Fruit fly (Drosophila melanogaster) whole organism, embryonic: ENCODE data around the gene CG42449.
A peak's percentile ranks its signal among the peaks of the same experiment; 100 is the strongest.

Experiments used
- CG10565 ChIP-seq: fragments of 200-800 bp; sonication (Bioruptor generic); optimal IDR thresholded peaks from 3 replicates; lab custom pipeline; 2016; ENCODE audit warnings: missing biosample characterization, mild to moderate bottlenecking, missing genetic modification characterization
- CG10654 ChIP-seq: fragments of 200-800 bp; sonication (Bioruptor generic); optimal IDR thresholded peaks from 2 replicates; lab custom pipeline; 2016; ENCODE audit warnings: missing biosample characterization, missing genetic modification characterization
- CG12744 ChIP-seq: fragments of 200-800 bp; sonication (Bioruptor generic); optimal IDR thresholded peaks from 2 replicates; lab custom pipeline; 2016; ENCODE audit warnings: missing biosample characterization, missing genetic modification characterization
- CG13287 ChIP-seq: fragments of 200-800 bp; sonication (Bioruptor generic); IDR thresholded peaks from 2 replicates; pipeline ENCODE4 v1.3.6; 2022; ENCODE audit warnings: missing biosample characterization, missing genetic modification characterization; ENCODE audit not compliant: partially characterized antibody
- CG14860 ChIP-seq: fragments of 200-800 bp; sonication (Bioruptor generic); IDR thresholded peaks from 3 replicates; pipeline ENCODE4 v1.3.6; 2022; ENCODE audit warnings: missing biosample characterization, missing genetic modification characterization; ENCODE audit not compliant: partially characterized antibody
- CG16815 ChIP-seq: fragments of 200-800 bp; sonication (Bioruptor generic); optimal IDR thresholded peaks from 3 replicates; lab custom pipeline; 2017; ENCODE audit warnings: missing biosample characterization, mild to moderate bottlenecking, missing genetic modification characterization
- CG17829 ChIP-seq: fragments of 200-800 bp; optimal IDR thresholded peaks from 2 replicates; lab custom pipeline; 2019; ENCODE audit warnings: missing biosample characterization, mild to moderate bottlenecking, missing genetic modification characterization, moderate library complexity
- CG2202 ChIP-seq: fragments of 200-800 bp; sonication (Bioruptor generic); optimal IDR thresholded peaks from 2 replicates; lab custom pipeline; 2018; ENCODE audit warnings: missing biosample characterization, mild to moderate bottlenecking, missing genetic modification characterization
- CG30431 ChIP-seq: fragments of 200-800 bp; sonication (Bioruptor generic); optimal IDR thresholded peaks from 2 replicates; lab custom pipeline; 2017; ENCODE audit warnings: missing biosample characterization, missing genetic modification characterization
- CG31388 ChIP-seq: fragments of 200-800 bp; sonication (Bioruptor generic); optimal IDR thresholded peaks from 2 replicates; lab custom pipeline; 2016; ENCODE audit warnings: missing biosample characterization, missing genetic modification characterization
- CG42726 ChIP-seq: fragments of 200-800 bp; sonication (Bioruptor generic); IDR thresholded peaks from 2 replicates; pipeline ENCODE4 v1.3.6; 2022; ENCODE audit warnings: missing biosample characterization, missing genetic modification characterization; ENCODE audit not compliant: partially characterized antibody
- CG4730 ChIP-seq: fragments of 200-800 bp; sonication (Bioruptor generic); IDR thresholded peaks from 2 replicates; pipeline ENCODE4 v1.3.6; 2022; ENCODE audit warnings: missing biosample characterization, missing genetic modification characterization
- CG6272 ChIP-seq: fragments of 200-800 bp; sonication (Bioruptor generic); IDR thresholded peaks from 2 replicates; pipeline ENCODE4 v1.3.6; 2022; ENCODE audit warnings: missing biosample characterization, missing genetic modification characterization
- CG6654 ChIP-seq: fragments of 200-800 bp; sonication (Bioruptor generic); optimal IDR thresholded peaks from 2 replicates; lab custom pipeline; 2017; ENCODE audit warnings: missing biosample characterization, mild to moderate bottlenecking, missing genetic modification characterization
- CG8359 ChIP-seq: fragments of 200-800 bp; sonication (Bioruptor generic); optimal IDR thresholded peaks from 2 replicates; lab custom pipeline; 2017; ENCODE audit warnings: missing biosample characterization, mild to moderate bottlenecking, missing genetic modification characterization, borderline replicate concordance
- CG8924 ChIP-seq: fragments of 200-800 bp; optimal IDR thresholded peaks from 3 replicates; lab custom pipeline; 2019; ENCODE audit warnings: missing biosample characterization, mild to moderate bottlenecking, missing genetic modification characterization, moderate library complexity
- CHES-1-like ChIP-seq: fragments of 200-800 bp; sonication (Bioruptor generic); optimal IDR thresholded peaks from 2 replicates; lab custom pipeline; 2016; ENCODE audit warnings: missing biosample characterization, missing genetic modification characterization
- Dad ChIP-seq: fragments of 200-800 bp; sonication (Bioruptor generic); optimal IDR thresholded peaks from 3 replicates; lab custom pipeline; 2016; ENCODE audit warnings: missing biosample characterization, missing genetic modification characterization
- Dref ChIP-seq: fragments of 200-800 bp; sonication (Bioruptor generic); IDR thresholded peaks from 2 replicates; pipeline ENCODE4 v1.3.6; 2022; ENCODE audit warnings: missing biosample characterization, missing genetic modification characterization
- Elba2 ChIP-seq: fragments of 200-800 bp; sonication (Bioruptor generic); optimal IDR thresholded peaks from 3 replicates; lab custom pipeline; 2016; ENCODE audit warnings: missing biosample characterization, missing genetic modification characterization
- Meics ChIP-seq: fragments of 200-800 bp; sonication (Bioruptor generic); optimal IDR thresholded peaks from 2 replicates; lab custom pipeline; 2017; ENCODE audit warnings: missing biosample characterization, mild to moderate bottlenecking, missing genetic modification characterization
- Mrtf ChIP-seq: fragments of 200-800 bp; sonication (Bioruptor generic); IDR thresholded peaks from 3 replicates; pipeline ENCODE4 v1.3.6; 2022; ENCODE audit warnings: missing biosample characterization, missing genetic modification characterization
- Myb ChIP-seq: fragments of 200-800 bp; sonication (Bioruptor generic); optimal IDR thresholded peaks from 2 replicates; lab custom pipeline; 2016; ENCODE audit warnings: missing biosample characterization, missing genetic modification characterization
- Oaz ChIP-seq: fragments of 200-800 bp; sonication (Bioruptor generic); IDR thresholded peaks from 2 replicates; pipeline ENCODE4 v1.3.6; 2022; ENCODE audit warnings: missing biosample characterization, missing genetic modification characterization
- Opbp ChIP-seq: fragments of 200-800 bp; sonication (Bioruptor generic); IDR thresholded peaks from 3 replicates; pipeline ENCODE4 v1.3.6; 2022; ENCODE audit warnings: missing biosample characterization, missing genetic modification characterization; ENCODE audit not compliant: partially characterized antibody
- Ptx1 ChIP-seq: fragments of 200-800 bp; sonication (Bioruptor generic); IDR thresholded peaks from 2 replicates; pipeline ENCODE4 v1.3.6; 2022; ENCODE audit warnings: missing biosample characterization, missing genetic modification characterization
- Sox102F ChIP-seq: fragments of 200-800 bp; sonication (Bioruptor generic); optimal IDR thresholded peaks from 2 replicates; lab custom pipeline; 2018; ENCODE audit warnings: missing biosample characterization, mild to moderate bottlenecking, missing genetic modification characterization, moderate library complexity
- Sry-δ ChIP-seq: fragments of 200-800 bp; sonication (Bioruptor generic); optimal IDR thresholded peaks from 2 replicates; lab custom pipeline; 2016; ENCODE audit warnings: missing biosample characterization, missing genetic modification characterization
- chinmo ChIP-seq: fragments of 200-800 bp; sonication (Bioruptor generic); IDR thresholded peaks from 4 replicates; pipeline ENCODE4 v1.3.6; 2022; ENCODE audit warnings: missing biosample characterization, missing genetic modification characterization; ENCODE audit not compliant: partially characterized antibody
- chn ChIP-seq: fragments of 200-800 bp; sonication (Bioruptor generic); optimal IDR thresholded peaks from 2 replicates; lab custom pipeline; 2016; ENCODE audit warnings: missing biosample characterization, missing genetic modification characterization
- ci ChIP-seq: fragments of 200-800 bp; sonication (Bioruptor generic); IDR thresholded peaks from 3 replicates; pipeline ENCODE4 v1.3.6; 2022; ENCODE audit warnings: missing biosample characterization, missing genetic modification characterization
- da ChIP-seq: fragments of 200-800 bp; sonication (Bioruptor generic); optimal IDR thresholded peaks from 2 replicates; lab custom pipeline; 2016; ENCODE audit warnings: missing biosample characterization, missing genetic modification characterization
- dmrt11E ChIP-seq: fragments of 200-800 bp; sonication (Bioruptor generic); optimal IDR thresholded peaks from 3 replicates; lab custom pipeline; 2018; ENCODE audit warnings: missing biosample characterization, mild to moderate bottlenecking, missing genetic modification characterization, moderate library complexity
- fd102C ChIP-seq: fragments of 200-800 bp; sonication (Bioruptor generic); optimal IDR thresholded peaks from 2 replicates; lab custom pipeline; 2018; ENCODE audit warnings: missing biosample characterization, mild to moderate bottlenecking, missing genetic modification characterization, moderate library complexity
- gsb-n ChIP-seq: fragments of 200-800 bp; sonication (Bioruptor generic); optimal IDR thresholded peaks from 3 replicates; lab custom pipeline; 2018; ENCODE audit warnings: missing biosample characterization, mild to moderate bottlenecking, missing genetic modification characterization
- h ChIP-seq: fragments of >200 bp; optimal IDR thresholded peaks from 2 replicates; lab custom pipeline; 2017
- hbn ChIP-seq: fragments of 200-800 bp; sonication (Bioruptor generic); IDR thresholded peaks from 2 replicates; pipeline ENCODE4 v1.3.6; 2022; ENCODE audit warnings: missing biosample characterization, missing genetic modification characterization; ENCODE audit not compliant: partially characterized antibody
- insv ChIP-seq, 2 experiments: fragments of 200-800 bp; sonication (Bioruptor generic); optimal IDR thresholded peaks; 3 replicates each; lab custom pipeline; 2016 to 2018; ENCODE audit warnings: missing biosample characterization in 2 of 2, missing genetic modification characterization in 2 of 2
- pan ChIP-seq, 4 experiments: fragments of >200 bp in 3 of 4; fragments of 200-800 bp in 1 of 4; sonication (Bioruptor generic) in 1 of 4; optimal IDR thresholded peaks in 3 of 4; IDR thresholded peaks in 1 of 4; 2 replicates each; pipeline versions ENCODE4 v1.3.6 to Lab custom; 2017 to 2022; ENCODE audit warnings: missing biosample characterization in 2 of 4, missing genetic modification characterization in 2 of 4, mixed read lengths in 1 of 4
- peb ChIP-seq: fragments of 200-800 bp; sonication (Bioruptor generic); IDR thresholded peaks from 2 replicates; pipeline ENCODE4 v1.3.6; 2022; ENCODE audit warnings: missing biosample characterization, missing genetic modification characterization
- run ChIP-seq: fragments of 200-800 bp; sonication (Bioruptor generic); optimal IDR thresholded peaks from 3 replicates; lab custom pipeline; 2018; ENCODE audit warnings: missing biosample characterization, mild to moderate bottlenecking, missing genetic modification characterization
- sima ChIP-seq: fragments of 200-800 bp; sonication (Bioruptor generic); optimal IDR thresholded peaks from 2 replicates; lab custom pipeline; 2016; ENCODE audit warnings: missing biosample characterization, missing genetic modification characterization
- tll ChIP-seq, 2 experiments: fragments of 200-800 bp in 1 of 2; fragments of >200 bp in 1 of 2; sonication (Bioruptor generic) in 1 of 2; optimal IDR thresholded peaks; 2 replicates each; lab custom pipeline; 2017 to 2019; ENCODE audit warnings: missing biosample characterization in 2 of 2, missing genetic modification characterization in 2 of 2, mild to moderate bottlenecking in 1 of 2, moderate library complexity in 1 of 2
- toy ChIP-seq: fragments of 200-800 bp; sonication (Bioruptor generic); IDR thresholded peaks from 2 replicates; pipeline ENCODE4 v1.3.6; 2022; ENCODE audit warnings: missing biosample characterization, missing genetic modification characterization
- unc-4 ChIP-seq: fragments of 200-800 bp; sonication (Bioruptor generic); IDR thresholded peaks from 2 replicates; pipeline ENCODE4 v1.3.6; 2022; ENCODE audit warnings: missing biosample characterization, missing genetic modification characterization; ENCODE audit not compliant: partially characterized antibody
- vnd ChIP-seq: fragments of 200-800 bp; sonication (Bioruptor generic); IDR thresholded peaks from 3 replicates; pipeline ENCODE4 v1.3.6; 2022; ENCODE audit warnings: missing biosample characterization, missing genetic modification characterization; ENCODE audit not compliant: partially characterized antibody
- vvl ChIP-seq: fragments of 200-800 bp; sonication (Bioruptor generic); IDR thresholded peaks from 2 replicates; pipeline ENCODE4 v1.3.6; 2022; ENCODE audit warnings: missing biosample characterization, missing genetic modification characterization
- wor ChIP-seq: fragments of 200-800 bp; sonication (Bioruptor generic); IDR thresholded peaks from 2 replicates; pipeline ENCODE4 v1.3.6; 2022; ENCODE audit warnings: missing biosample characterization, missing genetic modification characterization
- zf30C ChIP-seq: fragments of 200-800 bp; sonication (Bioruptor generic); optimal IDR thresholded peaks from 3 replicates; lab custom pipeline; 2018; ENCODE audit warnings: missing biosample characterization, mild to moderate bottlenecking, missing genetic modification characterization
- zfh1 ChIP-seq: fragments of 200-800 bp; sonication (Bioruptor generic); IDR thresholded peaks from 3 replicates; pipeline ENCODE4 v1.3.6; 2022; ENCODE audit warnings: missing biosample characterization, missing genetic modification characterization

The CG42449 gene

DNA sequence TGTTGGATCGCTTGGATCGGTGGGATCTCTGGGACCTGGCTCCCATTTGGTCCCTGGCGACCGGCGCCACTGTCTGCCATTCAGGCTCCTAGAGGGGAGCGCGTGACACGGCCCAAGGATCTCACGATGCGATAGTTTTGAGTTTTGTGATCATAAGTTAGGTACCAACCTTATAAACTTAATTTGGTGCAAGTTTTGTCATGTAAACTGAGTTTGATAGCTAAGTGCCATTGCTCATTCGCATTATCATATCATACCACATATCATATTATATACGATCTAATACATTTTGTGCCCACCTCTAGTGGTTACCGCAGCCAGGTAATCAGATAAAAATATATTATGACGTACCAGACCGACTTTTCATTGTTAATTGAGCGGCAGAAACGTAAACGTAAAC is 12.9 kb downstream of the CG42449 start (continued):
- TF ChIP-seq toy (GFP tag; lab: Robert Waterston, UW) (no peak), hbn (GFP tag; lab: Robert Waterston, UW) (peak; percentile 48), CG6272 (GFP tag; lab: Robert Waterston, UW) (no peak), CG16815 (GFP tag; lab: Kevin White, UChicago) (no peak), Meics (GFP tag; lab: Kevin White, UChicago) (no peak), fd102C (GFP tag; lab: Kevin White, UChicago) (no peak), CHES-1-like (GFP tag; lab: Kevin White, UChicago) (no peak), CG31388 (GFP tag; lab: Kevin White, UChicago) (no peak), CG42726 (GFP tag; lab: Robert Waterston, UW) (0 out of 2 replicates have a peak, but pooled peaks have one; percentile 50), CG6654 (GFP tag; lab: Kevin White, UChicago) (no peak), vnd (GFP tag; lab: Robert Waterston, UW) (peak; percentile 65), CG8359 (GFP tag; lab: Kevin White, UChicago) (no peak), Myb (GFP tag; lab: Kevin White, UChicago) (no peak), CG14860 (peak; percentile 52; the same call in 2 of the 3 replicates), dmrt11E (tag; lab: Kevin White, UChicago) (no peak), unc-4 (GFP tag; lab: Robert Waterston, UW) (peak; percentile 47; the same call in 1 of the 2 replicates), insv (GFP tag; optimal IDR thresholded peaks at IDR 0.05; lab: Kevin White, UChicago) (no peak), Dref (GFP tag; lab: Robert Waterston, UW) (no peak), CG8924 (tag; lab: Kevin White, UChicago) (peak; percentile 74), Mrtf (GFP tag; lab: Robert Waterston, UW) (no peak), peb (GFP tag; lab: Robert Waterston, UW) (no peak), chn (GFP tag; lab: Kevin White, UChicago) (no peak), CG30431 (GFP tag; lab: Kevin White, UChicago) (no peak), Dad (GFP tag; lab: Kevin White, UChicago) (no peak), CG10654 (no peak), h (lab: Kevin White, UChicago) (no peak), chinmo (no peak), Opbp (GFP tag; lab: Robert Waterston, UW) (peak; percentile 56; the same call in 1 of the 3 replicates), pan (optimal IDR thresholded peaks at IDR 0.05; lab: Kevin White, UChicago) (no peak), pan (GFP tag; optimal IDR thresholded peaks at IDR 0.05 in 1 of 2, IDR thresholded peaks at IDR 0.05 in 1 of 2) (peak in 1 of 2 experiments; percentile 6), wor (GFP tag; lab: Robert Waterston, UW) (no peak), Sry-δ (GFP tag; lab: Kevin White, UChicago) (peak; percentile 64), Ptx1 (no peak), run (tag; lab: Kevin White, UChicago) (no peak), CG13287 (GFP tag; lab: Robert Waterston, UW) (peak; percentile 56), CG2202 (tag; lab: Kevin White, UChicago) (no peak), vvl (peak; percentile 7), CG4730 (GFP tag; lab: Robert Waterston, UW) (no peak), zfh1 (peak; percentile 52; the same call in 2 of the 3 replicates)
- TF ChIP-seq, all 482 proteins: peak for 55

DNA sequence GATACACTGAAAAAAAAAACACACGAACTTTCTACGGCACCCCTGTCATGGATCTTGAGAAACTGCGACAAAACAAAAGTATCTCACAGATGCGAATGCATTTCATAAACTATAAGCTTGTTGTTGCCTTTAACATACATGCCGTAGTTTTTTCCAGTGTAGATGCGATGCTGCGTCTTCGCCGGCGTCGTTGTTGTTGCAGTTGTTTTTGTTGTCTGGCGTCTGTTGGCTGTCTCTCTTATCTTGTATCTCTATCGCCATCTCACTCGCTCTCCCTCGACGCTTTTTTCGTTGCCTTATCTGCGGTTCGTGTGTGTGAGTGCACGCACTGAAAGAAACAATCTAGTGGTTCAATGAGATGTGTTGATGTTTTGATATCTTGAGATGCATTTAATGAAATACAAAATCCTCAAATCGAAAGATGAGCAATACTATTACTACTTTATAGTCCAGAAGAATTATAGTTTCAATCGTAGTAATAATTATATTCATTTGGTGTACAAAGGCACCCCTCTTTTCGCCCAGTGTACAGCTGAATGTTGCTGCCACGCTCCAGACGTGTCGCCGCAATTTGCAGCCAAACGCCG is 13.5 kb downstream of the CG42449 start:
- TF ChIP-seq gsb-n (tag; lab: Kevin White, UChicago) = peak; percentile 90
- peak; percentile 90 for TF ChIP-seq Oaz (GFP tag; lab: Robert Waterston, UW)
- TF ChIP-seq ci (GFP tag; lab: Robert Waterston, UW) = peak; percentile 99
- TF ChIP-seq CG10654 = peak; percentile 97
- peak; percentile 94 for TF ChIP-seq sima (GFP tag; lab: Kevin White, UChicago)
- TF ChIP-seq da (GFP tag; lab: Kevin White, UChicago) = peak; percentile 93
- TF ChIP-seq CG12744 (GFP tag; lab: Kevin White, UChicago) = peak; percentile 96
- TF ChIP-seq Elba2 (GFP tag; lab: Kevin White, UChicago) = peak; percentile 87
- TF ChIP-seq CG17829 (tag; lab: Kevin White, UChicago) = peak; percentile 81
- peak; percentile 95 for TF ChIP-seq Sox102F (GFP tag; lab: Kevin White, UChicago)
- peak in 1 of 2 experiments; percentile 65 for TF ChIP-seq tll (GFP tag; optimal IDR thresholded peaks at IDR 0.05; lab: Kevin White, UChicago)
- peak; percentile 94 for TF ChIP-seq CG10565 (GFP tag; lab: Kevin White, UChicago)
- peak; percentile 98 for TF ChIP-seq zf30C
